Fruit fly (Drosophila melanogaster): Measurements from ENCODE around the gene CG10651.

Gene CG10651

dm6 chr2L:20115865-20116264 is 18.9 kb downstream of the CG10651 start:
- no peak for TF ChIP-seq CG32264 (GFP tag; optimal IDR thresholded peaks at IDR 0.05)
- no peak for TF ChIP-seq dmrt93B (GFP tag; optimal IDR thresholded peaks at IDR 0.05)
- TF ChIP-seq jim (GFP tag; optimal IDR thresholded peaks at IDR 0.05): no peak
- TF ChIP-seq dl (GFP tag; optimal IDR thresholded peaks at IDR 0.05; ENCODE audit: insufficient read depth in 1 of 2, partially characterized antibody in 2 of 2): no peak
- no peak for TF ChIP-seq CrebA (GFP tag; optimal IDR thresholded peaks at IDR 0.05; ENCODE audit: borderline replicate concordance)
- TF ChIP-seq brk (GFP tag; optimal IDR thresholded peaks at IDR 0.05): no peak
- TF ChIP-seq OdsH (GFP tag; optimal IDR thresholded peaks at IDR 0.05): no peak
- TF ChIP-seq sage (GFP tag; optimal IDR thresholded peaks at IDR 0.05): no peak
- no peak for TF ChIP-seq foxo (GFP tag; optimal IDR thresholded peaks at IDR 0.05)
- no peak for TF ChIP-seq Hr78 (GFP tag; optimal IDR thresholded peaks at IDR 0.05)
- no peak for TF ChIP-seq Dif (GFP tag; optimal IDR thresholded peaks at IDR 0.05; ENCODE audit: partially characterized antibody)
- TF ChIP-seq rgr (GFP tag; optimal IDR thresholded peaks at IDR 0.05): no peak
- no peak for TF ChIP-seq Mio (GFP tag; optimal IDR thresholded peaks at IDR 0.05)
- TF ChIP-seq psq (GFP tag; optimal IDR thresholded peaks at IDR 0.05): no peak
- no peak for TF ChIP-seq pan (optimal IDR thresholded peaks at IDR 0.05)
- no peak for TF ChIP-seq woc (GFP tag; optimal IDR thresholded peaks at IDR 0.05)
- TF ChIP-seq CG9705 (GFP tag; optimal IDR thresholded peaks at IDR 0.05): no peak
- TF ChIP-seq lola (GFP tag; optimal IDR thresholded peaks at IDR 0.05): no peak
- TF ChIP-seq tai (GFP tag; optimal IDR thresholded peaks at IDR 0.05): no peak

dm6 chr2L:20106595-20106994 is 28.1 kb downstream of the CG10651 start:
- peak; percentile 50 for TF ChIP-seq Myc (optimal IDR thresholded peaks at IDR 0.05)
- peak; percentile 19 for TF ChIP-seq HLH106 (tag; optimal IDR thresholded peaks at IDR 0.05)
- TF ChIP-seq rgr (GFP tag; optimal IDR thresholded peaks at IDR 0.05): no peak
- TF ChIP-seq foxo (GFP tag; optimal IDR thresholded peaks at IDR 0.05): peak in 1 of 2 experiments; percentile 26

- TF ChIP-seq CG32264 (GFP tag; optimal IDR thresholded peaks at IDR 0.05) (no peak), Hnf4 (GFP tag; optimal IDR thresholded peaks at IDR 0.05) (peak; percentile 7)
Observed at dm6 chr2L:20104526-20104925, 30.2 kb downstream of the CG10651 start.

dm6 chr2L:20104050-20104449 is 30.7 kb downstream of the CG10651 start, which contains the start of gene CG13970:
CG13970 (minus strand) TSS chr2L:20104150.
- no peak for TF ChIP-seq Dif (GFP tag; optimal IDR thresholded peaks at IDR 0.05; ENCODE audit: partially characterized antibody)
- TF ChIP-seq Hr78 (GFP tag; optimal IDR thresholded peaks at IDR 0.05): no peak
- TF ChIP-seq OdsH (GFP tag; optimal IDR thresholded peaks at IDR 0.05): no peak
- no peak for TF ChIP-seq rgr (GFP tag; optimal IDR thresholded peaks at IDR 0.05)
- TF ChIP-seq dl (GFP tag; optimal IDR thresholded peaks at IDR 0.05; ENCODE audit: insufficient read depth in 1 of 2, partially characterized antibody in 2 of 2): no peak
- TF ChIP-seq ey (GFP tag; optimal IDR thresholded peaks at IDR 0.05): no peak
- TF ChIP-seq GATAd (GFP tag; optimal IDR thresholded peaks at IDR 0.05): no peak
- TF ChIP-seq N (GFP tag; optimal IDR thresholded peaks at IDR 0.05): no peak

- TF ChIP-seq Dif (GFP tag; optimal IDR thresholded peaks at IDR 0.05; ENCODE audit: partially characterized antibody): peak; percentile 68
- TF ChIP-seq Vsx2 (GFP tag; optimal IDR thresholded peaks at IDR 0.05; ENCODE audit: partially characterized antibody): no peak
Observed at dm6 chr2L:20098194-20098593, 36.5 kb downstream of the CG10651 start.

dm6 chr2L:20097773-20098172 is 37.0 kb downstream of the CG10651 start:
- peak; percentile 3 for TF ChIP-seq Dfd (GFP tag; optimal IDR thresholded peaks at IDR 0.05)
- no peak for TF ChIP-seq foxo (GFP tag; optimal IDR thresholded peaks at IDR 0.05)
- TF ChIP-seq brk (GFP tag; optimal IDR thresholded peaks at IDR 0.05): no peak
- no peak for TF ChIP-seq Jra (GFP tag; optimal IDR thresholded peaks at IDR 0.05)
- no peak for TF ChIP-seq Mio (GFP tag; optimal IDR thresholded peaks at IDR 0.05)

- TF ChIP-seq Rel (GFP tag; optimal IDR thresholded peaks at IDR 0.05): no peak
- TF ChIP-seq Rel (tag; optimal IDR thresholded peaks at IDR 0.05): peak; percentile 91
- peak; percentile 19 for TF ChIP-seq rgr (GFP tag; optimal IDR thresholded peaks at IDR 0.05)
- TF ChIP-seq Abd-B (GFP tag; optimal IDR thresholded peaks at IDR 0.05): no peak
- TF ChIP-seq HLH106 (tag; optimal IDR thresholded peaks at IDR 0.05): peak; percentile 63
- TF ChIP-seq foxo (GFP tag; optimal IDR thresholded peaks at IDR 0.05): peak in 1 of 2 experiments; percentile 52
- peak; percentile 16 for TF ChIP-seq Sp1 (GFP tag; optimal IDR thresholded peaks at IDR 0.05)
- peak; percentile 6 for TF ChIP-seq psq (GFP tag; optimal IDR thresholded peaks at IDR 0.05)
- TF ChIP-seq usp (GFP tag; optimal IDR thresholded peaks at IDR 0.05): no peak
- no peak for TF ChIP-seq Hr83 (GFP tag; optimal IDR thresholded peaks at IDR 0.05; ENCODE audit: poor library complexity, severe bottlenecking)
- no peak for TF ChIP-seq sage (GFP tag; optimal IDR thresholded peaks at IDR 0.05)
- TF ChIP-seq Hnf4 (GFP tag; optimal IDR thresholded peaks at IDR 0.05): peak; percentile 37
- TF ChIP-seq h (GFP tag; optimal IDR thresholded peaks at IDR 0.05): peak; percentile 42
- TF ChIP-seq woc (GFP tag; optimal IDR thresholded peaks at IDR 0.05): peak; percentile 46
Observed at dm6 chr2L:20097105-20097631, 37.6 kb downstream of the CG10651 start, which contains the start of the genes mRpS18B and Kua. mRpS18B (minus strand) TSS chr2L:20097253. Kua (plus strand) TSS chr2L:20097581.
